Worm (Caenorhabditis elegans) whole organism, early embryonic: ENCODE measurements around the gene tpst-2.

Source experiments
- B0310.2 ChIP-seq: sonication (generic microtip); optimal IDR thresholded peaks from 2 replicates; lab custom pipeline; 2016; ENCODE audit warnings: mild to moderate bottlenecking, missing genetic modification characterization, missing compliant biosample characterization
- F13C5.2 ChIP-seq: sonication (generic microtip); optimal IDR thresholded peaks from 2 replicates; lab custom pipeline; 2017; ENCODE audit warnings: mild to moderate bottlenecking, missing genetic modification characterization, inconsistent platforms, missing compliant biosample characterization
- aly-1 ChIP-seq: sonication (generic microtip); optimal IDR thresholded peaks from 2 replicates; lab custom pipeline; 2016; ENCODE audit warnings: missing genetic modification characterization, missing compliant biosample characterization
- ama-1 ChIP-seq: fragments of 150-350 bp; optimal IDR thresholded peaks from 2 replicates; lab custom pipeline; 2014
- ceh-13 ChIP-seq: fragments of 200-800 bp; sonication (Bioruptor generic); optimal IDR thresholded peaks from 2 replicates; lab custom pipeline; 2018; ENCODE audit warnings: mild to moderate bottlenecking, missing genetic modification characterization, missing compliant biosample characterization
- ets-7 ChIP-seq: sonication (generic microtip); optimal IDR thresholded peaks from 2 replicates; lab custom pipeline; 2016; ENCODE audit warnings: missing genotype, missing genetic modification characterization, missing compliant biosample characterization
- flt-1 ChIP-seq: fragments of 200-800 bp; sonication (Bioruptor generic); IDR thresholded peaks from 2 replicates; pipeline ENCODE4 v1.3.6; 2022; ENCODE audit warnings: missing genetic modification characterization, missing compliant biosample characterization
- hmbx-1 ChIP-seq: sonication (generic microtip); optimal IDR thresholded peaks from 2 replicates; lab custom pipeline; 2016; ENCODE audit warnings: mild to moderate bottlenecking, missing genetic modification characterization, missing compliant biosample characterization
- hmg-4 ChIP-seq: fragments of 200-800 bp; sonication (Bioruptor generic); optimal IDR thresholded peaks from 2 replicates; lab custom pipeline; 2018; ENCODE audit warnings: mild to moderate bottlenecking, missing genetic modification characterization, missing compliant biosample characterization
- hnd-1 ChIP-seq: sonication (generic microtip); optimal IDR thresholded peaks from 2 replicates; lab custom pipeline; 2016; ENCODE audit warnings: missing genetic modification characterization, missing compliant biosample characterization
- pes-1 ChIP-seq: fragments of 200-800 bp; sonication (Bioruptor generic); IDR thresholded peaks from 2 replicates; pipeline ENCODE4 v1.3.6; 2022; ENCODE audit warnings: missing genetic modification reagents, missing genetic modification characterization, missing compliant biosample characterization
- scrt-1 ChIP-seq: fragments of 200-800 bp; sonication (Bioruptor generic); IDR thresholded peaks from 2 replicates; pipeline ENCODE4 v1.3.6; 2022; ENCODE audit warnings: missing genetic modification characterization, missing compliant biosample characterization
- sea-1 ChIP-seq: fragments of 200-800 bp; sonication (Bioruptor generic); conservative IDR thresholded peaks from 2 replicates; pipeline ENCODE4 v1.3.6; 2022; ENCODE audit warnings: missing genetic modification characterization, missing compliant biosample characterization
- tbx-37 ChIP-seq: fragments of 200-800 bp; sonication (Bioruptor generic); conservative IDR thresholded peaks from 2 replicates; pipeline ENCODE4 v1.3.6; 2022; ENCODE audit warnings: missing genetic modification reagents, missing genetic modification characterization, missing compliant biosample characterization
- tra-4 ChIP-seq: sonication (generic microtip); optimal IDR thresholded peaks from 2 replicates; lab custom pipeline; 2017; ENCODE audit warnings: missing genetic modification characterization, missing compliant biosample characterization

The tpst-2 gene

DNA sequence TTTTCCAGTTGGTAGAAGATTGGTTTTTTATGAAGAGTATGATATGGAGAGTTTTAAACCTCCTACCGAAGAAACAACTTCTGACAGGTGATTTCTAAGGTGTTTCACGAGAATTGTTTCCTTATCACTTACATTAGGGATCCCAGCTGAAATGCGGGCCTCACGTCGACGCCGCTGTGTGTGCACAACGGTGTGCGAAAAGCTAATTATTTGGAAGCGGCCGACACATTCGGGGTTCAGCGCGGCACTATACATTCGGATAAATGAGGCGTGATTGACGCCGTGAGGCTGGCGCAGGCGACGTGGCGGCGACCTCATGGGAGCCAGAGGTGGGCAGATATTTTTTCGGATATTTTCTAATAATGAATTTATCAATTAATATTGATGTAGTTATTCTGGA, 48.3 kb downstream of the tpst-2 start:
- no peak for TF ChIP-seq ama-1
- no peak for TF ChIP-seq pes-1 (GFP tag; lab: Robert Waterston, UW)
- TF ChIP-seq hnd-1, result no peak
- no peak for TF ChIP-seq tbx-37 (GFP tag; lab: Robert Waterston, UW)
- no peak for TF ChIP-seq hmg-4 (GFP tag; lab: Kevin White, UChicago)
- no peak for TF ChIP-seq ceh-13
- TF ChIP-seq flt-1 (GFP tag; lab: Robert Waterston, UW), result no peak
- TF ChIP-seq hmbx-1 (tag; lab: Kevin White, UChicago), result no peak
- TF ChIP-seq sea-1 (GFP tag; lab: Robert Waterston, UW), result no peak
- no peak for TF ChIP-seq scrt-1
- no peak for TF ChIP-seq tra-4 (tag; lab: Kevin White, UChicago)
- TF ChIP-seq aly-1, result no peak
- TF ChIP-seq F13C5.2 (tag; lab: Kevin White, UChicago), result no peak
- TF ChIP-seq B0310.2, result no peak
- no peak for TF ChIP-seq ets-7
